Fruit fly (Drosophila melanogaster) whole organism, embryonic: ENCODE results near the gene CG16779.

Experiments
- Antp ChIP-seq: fragments of 200-800 bp; sonication (Bioruptor generic); optimal IDR thresholded peaks from 3 replicates; lab custom pipeline; 2016; ENCODE audit warnings: missing biosample characterization, missing genetic modification characterization
- Atf-2 ChIP-seq: fragments of 200-800 bp; sonication (Bioruptor generic); optimal IDR thresholded peaks from 2 replicates; lab custom pipeline; 2016; ENCODE audit warnings: missing biosample characterization, missing genetic modification characterization
- Blimp-1 ChIP-seq: fragments of 200-800 bp; sonication (Bioruptor generic); optimal IDR thresholded peaks from 3 replicates; lab custom pipeline; 2018; ENCODE audit warnings: missing biosample characterization, missing genetic modification characterization, mild to moderate bottlenecking, moderate library complexity, missing genetic modification reagents
- CG11398 ChIP-seq: fragments of 200-800 bp; sonication (Bioruptor generic); optimal IDR thresholded peaks from 2 replicates; lab custom pipeline; 2016; ENCODE audit warnings: missing biosample characterization, missing genetic modification characterization
- CG11696 ChIP-seq: fragments of 200-800 bp; sonication (Bioruptor generic); IDR thresholded peaks from 2 replicates; pipeline ENCODE4 v1.3.6; 2022; ENCODE audit warnings: missing biosample characterization, missing genetic modification characterization
- CG11723 ChIP-seq: fragments of 200-800 bp; sonication (Bioruptor generic); optimal IDR thresholded peaks from 2 replicates; lab custom pipeline; 2017; ENCODE audit warnings: missing biosample characterization, mild to moderate bottlenecking, missing genetic modification characterization
- CG12071 ChIP-seq: fragments of 200-800 bp; sonication (Bioruptor generic); optimal IDR thresholded peaks from 3 replicates; lab custom pipeline; 2018; ENCODE audit warnings: missing biosample characterization, mild to moderate bottlenecking, missing genetic modification characterization
- CG12155 ChIP-seq: fragments of 200-800 bp; sonication (Bioruptor generic); optimal IDR thresholded peaks from 3 replicates; lab custom pipeline; 2016; ENCODE audit warnings: missing biosample characterization, missing genetic modification characterization
- CG13287 ChIP-seq: fragments of 200-800 bp; sonication (Bioruptor generic); IDR thresholded peaks from 2 replicates; pipeline ENCODE4 v1.3.6; 2022; ENCODE audit warnings: missing biosample characterization, missing genetic modification characterization; ENCODE audit not compliant: partially characterized antibody
- CG15269 ChIP-seq: fragments of 200-800 bp; sonication (Bioruptor generic); optimal IDR thresholded peaks from 2 replicates; lab custom pipeline; 2018; ENCODE audit warnings: missing biosample characterization, mild to moderate bottlenecking, missing genetic modification characterization, moderate library complexity
- CG15514 ChIP-seq: fragments of 200-800 bp; sonication (Bioruptor generic); optimal IDR thresholded peaks from 3 replicates; lab custom pipeline; 2017; ENCODE audit warnings: missing biosample characterization, missing genetic modification characterization, mild to moderate bottlenecking, moderate library complexity, missing genetic modification reagents
- CG1602 ChIP-seq: fragments of 200-800 bp; sonication (Bioruptor generic); optimal IDR thresholded peaks from 3 replicates; lab custom pipeline; 2016; ENCODE audit warnings: missing biosample characterization, missing genetic modification characterization
- CG2116 ChIP-seq: fragments of 200-800 bp; sonication (Bioruptor generic); optimal IDR thresholded peaks from 3 replicates; lab custom pipeline; 2018; ENCODE audit warnings: missing biosample characterization, mild to moderate bottlenecking, missing genetic modification characterization
- CG2120 ChIP-seq: fragments of 200-800 bp; sonication (Bioruptor generic); optimal IDR thresholded peaks from 3 replicates; lab custom pipeline; 2016; ENCODE audit warnings: missing biosample characterization, missing genetic modification characterization
- CG2678 ChIP-seq: fragments of 200-800 bp; sonication (Bioruptor generic); optimal IDR thresholded peaks from 3 replicates; lab custom pipeline; 2019; ENCODE audit warnings: missing biosample characterization, mild to moderate bottlenecking, missing genetic modification characterization, moderate library complexity
- CG3281 ChIP-seq: fragments of 200-800 bp; sonication (Bioruptor generic); optimal IDR thresholded peaks from 3 replicates; lab custom pipeline; 2017; ENCODE audit warnings: missing biosample characterization, mild to moderate bottlenecking, missing genetic modification characterization
- CG4360 ChIP-seq: fragments of 200-800 bp; sonication (Bioruptor generic); IDR thresholded peaks from 2 replicates; pipeline ENCODE4 v1.3.6; 2022; ENCODE audit warnings: missing biosample characterization, missing genetic modification characterization
- CG4617 ChIP-seq: fragments of 200-800 bp; sonication (Bioruptor generic); optimal IDR thresholded peaks from 3 replicates; lab custom pipeline; 2016; ENCODE audit warnings: missing biosample characterization, missing genetic modification characterization, borderline replicate concordance
- CG6175 ChIP-seq: fragments of 200-800 bp; sonication (Bioruptor generic); IDR thresholded peaks from 3 replicates; pipeline ENCODE4 v1.3.6; 2022; ENCODE audit warnings: missing biosample characterization, missing genetic modification characterization
- CG8281 ChIP-seq: fragments of 200-800 bp; sonication (Bioruptor generic); optimal IDR thresholded peaks from 2 replicates; lab custom pipeline; 2018; ENCODE audit warnings: missing biosample characterization, mild to moderate bottlenecking, missing genetic modification characterization, moderate library complexity
- CG8478 ChIP-seq: fragments of >200 bp; optimal IDR thresholded peaks from 2 replicates; lab custom pipeline; 2018
- CG8944 ChIP-seq: fragments of 200-800 bp; sonication (Bioruptor generic); optimal IDR thresholded peaks from 3 replicates; lab custom pipeline; 2016; ENCODE audit warnings: missing biosample characterization, missing genetic modification characterization
- Chrac-16 ChIP-seq: fragments of 200-800 bp; sonication (Bioruptor generic); optimal IDR thresholded peaks from 3 replicates; lab custom pipeline; 2016; ENCODE audit warnings: missing biosample characterization, missing genetic modification characterization
- D ChIP-seq, 2 experiments: fragments of 200-800 bp in 1 of 2; fragments of >200 bp in 1 of 2; sonication (Bioruptor generic) in 1 of 2; optimal IDR thresholded peaks; 2 replicates in 1 of 2; 3 replicates in 1 of 2; lab custom pipeline; 2017; ENCODE audit warnings: mild to moderate bottlenecking in 1 of 2, missing biosample characterization in 1 of 2, missing genetic modification characterization in 1 of 2, missing genetic modification reagents in 1 of 2
- Doc3 ChIP-seq: fragments of 200-800 bp; sonication (Bioruptor generic); IDR thresholded peaks from 3 replicates; pipeline ENCODE4 v1.3.6; 2022; ENCODE audit warnings: missing biosample characterization, missing genetic modification characterization; ENCODE audit not compliant: partially characterized antibody
- Drgx ChIP-seq: fragments of 200-800 bp; sonication (Bioruptor generic); IDR thresholded peaks from 2 replicates; pipeline ENCODE4 v1.3.6; 2022; ENCODE audit warnings: missing biosample characterization, missing genetic modification characterization
- Fer1 ChIP-seq: fragments of 200-800 bp; sonication (Bioruptor generic); optimal IDR thresholded peaks from 2 replicates; lab custom pipeline; 2017; ENCODE audit warnings: missing biosample characterization, mild to moderate bottlenecking, missing genetic modification characterization
- Hr78 ChIP-seq, 2 experiments: fragments of 200-800 bp in 1 of 2; fragments of >200 bp in 1 of 2; sonication (Bioruptor generic) in 1 of 2; optimal IDR thresholded peaks; 2 replicates each; lab custom pipeline; 2017 to 2019; ENCODE audit warnings: missing biosample characterization in 2 of 2, missing genetic modification characterization in 2 of 2, mild to moderate bottlenecking in 1 of 2, moderate library complexity in 1 of 2
- NfI ChIP-seq: fragments of 200-800 bp; sonication (Bioruptor generic); optimal IDR thresholded peaks from 3 replicates; lab custom pipeline; 2018; ENCODE audit warnings: missing biosample characterization, mild to moderate bottlenecking, missing genetic modification characterization, moderate library complexity
- Optix ChIP-seq: fragments of 200-800 bp; sonication (Bioruptor generic); IDR thresholded peaks from 3 replicates; pipeline ENCODE4 v1.3.6; 2022; ENCODE audit warnings: missing biosample characterization, missing genetic modification characterization
- Side ChIP-seq: fragments of 200-800 bp; sonication (Bioruptor generic); optimal IDR thresholded peaks from 2 replicates; lab custom pipeline; 2016; ENCODE audit warnings: missing biosample characterization, missing genetic modification characterization
- Six4 ChIP-seq: fragments of 200-800 bp; sonication (Bioruptor generic); optimal IDR thresholded peaks from 2 replicates; lab custom pipeline; 2016; ENCODE audit warnings: missing biosample characterization, missing genetic modification characterization
- ash1 ChIP-seq: fragments of 200-800 bp; sonication (Bioruptor generic); optimal IDR thresholded peaks from 2 replicates; lab custom pipeline; 2018; ENCODE audit warnings: missing biosample characterization, mild to moderate bottlenecking, missing genetic modification characterization
- cato ChIP-seq: fragments of 200-800 bp; sonication (Bioruptor generic); optimal IDR thresholded peaks from 2 replicates; lab custom pipeline; 2016; ENCODE audit warnings: missing biosample characterization, missing genetic modification characterization, borderline replicate concordance
- chif ChIP-seq, 2 experiments: fragments of 200-800 bp; sonication (Bioruptor generic); optimal IDR thresholded peaks; 3 replicates each; lab custom pipeline; 2016; ENCODE audit warnings: missing biosample characterization in 2 of 2, missing genetic modification characterization in 2 of 2
- crol ChIP-seq: fragments of 200-800 bp; sonication (Bioruptor generic); IDR thresholded peaks from 2 replicates; pipeline ENCODE4 v1.3.6; 2022; ENCODE audit warnings: missing biosample characterization, missing genetic modification characterization
- dmrt99B ChIP-seq: fragments of 200-800 bp; sonication (Bioruptor generic); optimal IDR thresholded peaks from 2 replicates; lab custom pipeline; 2018; ENCODE audit warnings: missing biosample characterization, mild to moderate bottlenecking, missing genetic modification characterization, moderate library complexity
- eve ChIP-seq, 2 experiments: fragments of >200 bp; optimal IDR thresholded peaks; 2 replicates each; lab custom pipeline; 2017; ENCODE audit warnings: missing biosample characterization in 2 of 2, missing genetic modification characterization in 2 of 2
- fru ChIP-seq: fragments of >200 bp; optimal IDR thresholded peaks from 2 replicates; lab custom pipeline; 2017
- ftz-f1 ChIP-seq: fragments of 200-800 bp; sonication (Bioruptor generic); optimal IDR thresholded peaks from 2 replicates; lab custom pipeline; 2016; ENCODE audit warnings: missing biosample characterization, missing genetic modification characterization
- klu ChIP-seq: fragments of 200-800 bp; sonication (Bioruptor generic); IDR thresholded peaks from 2 replicates; pipeline ENCODE4 v1.3.6; 2022; ENCODE audit warnings: missing biosample characterization, missing genetic modification characterization
- lbe ChIP-seq: fragments of 200-800 bp; sonication (Bioruptor generic); optimal IDR thresholded peaks from 2 replicates; lab custom pipeline; 2016; ENCODE audit warnings: missing biosample characterization, mild to moderate bottlenecking, missing genetic modification characterization
- lola ChIP-seq, 3 experiments: fragments of >200 bp in 2 of 3; fragments of 200-800 bp in 1 of 3; sonication (Bioruptor generic) in 1 of 3; optimal IDR thresholded peaks; 2 replicates each; lab custom pipeline; 2017 to 2019; ENCODE audit warnings: missing biosample characterization in 3 of 3, missing genetic modification characterization in 3 of 3, mild to moderate bottlenecking in 1 of 3, moderate library complexity in 1 of 3
- oc ChIP-seq: fragments of 200-800 bp; sonication (Bioruptor generic); optimal IDR thresholded peaks from 2 replicates; lab custom pipeline; 2018; ENCODE audit warnings: missing biosample characterization, mild to moderate bottlenecking, missing genetic modification characterization, moderate library complexity
- pros ChIP-seq: fragments of 200-800 bp; sonication (Bioruptor generic); optimal IDR thresholded peaks from 3 replicates; lab custom pipeline; 2019; ENCODE audit warnings: missing biosample characterization, mild to moderate bottlenecking, missing genetic modification characterization, moderate library complexity
- salm ChIP-seq: fragments of 200-800 bp; sonication (Bioruptor generic); optimal IDR thresholded peaks from 2 replicates; lab custom pipeline; 2018; ENCODE audit warnings: missing biosample characterization, mild to moderate bottlenecking, missing genetic modification characterization
- sqz ChIP-seq: fragments of 200-800 bp; sonication (Bioruptor generic); optimal IDR thresholded peaks from 3 replicates; lab custom pipeline; 2018; ENCODE audit warnings: missing biosample characterization, mild to moderate bottlenecking, missing genetic modification characterization
- tup ChIP-seq: fragments of 200-800 bp; sonication (Bioruptor generic); optimal IDR thresholded peaks from 2 replicates; lab custom pipeline; 2016; ENCODE audit warnings: missing biosample characterization, mild to moderate bottlenecking, missing genetic modification characterization, moderate library complexity
- unc-4 ChIP-seq: fragments of 200-800 bp; sonication (Bioruptor generic); IDR thresholded peaks from 2 replicates; pipeline ENCODE4 v1.3.6; 2022; ENCODE audit warnings: missing biosample characterization, missing genetic modification characterization; ENCODE audit not compliant: partially characterized antibody
- zfh1 ChIP-seq: fragments of 200-800 bp; sonication (Bioruptor generic); IDR thresholded peaks from 3 replicates; pipeline ENCODE4 v1.3.6; 2022; ENCODE audit warnings: missing biosample characterization, missing genetic modification characterization

Gene CG16779

DNA sequence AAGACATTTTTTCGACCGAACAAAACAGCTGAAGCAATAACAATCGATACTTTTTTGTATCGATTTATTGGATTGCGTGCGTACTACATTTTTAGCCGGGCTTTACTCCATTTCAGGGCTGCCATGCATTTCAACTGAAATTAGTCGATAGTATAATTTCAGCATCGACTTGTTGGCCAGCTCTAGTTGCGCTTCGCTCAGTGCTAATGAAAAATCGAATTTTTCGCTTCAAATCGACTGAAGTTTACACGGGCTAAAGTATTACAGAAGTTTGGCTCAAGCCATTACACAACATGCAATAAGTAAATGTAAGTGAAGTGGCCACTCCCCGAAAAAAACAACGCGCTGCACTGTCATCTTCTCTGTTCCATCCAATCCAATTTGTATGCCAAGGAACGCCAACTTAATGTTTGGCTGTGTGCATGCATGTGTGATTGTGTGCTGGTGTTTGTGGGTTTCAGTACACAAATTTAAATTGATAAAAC lies 22.4 kb upstream of the CG16779 start, which contains the start of the genes mRpL47, CG8176 and Kdm3 (continued):
- TF ChIP-seq ftz-f1 (GFP tag; lab: Kevin White, UChicago) (peak; percentile 26), eve (GFP tag; optimal IDR thresholded peaks at IDR 0.05; lab: Kevin White, UChicago) (no peak), CG1602 (GFP tag; lab: Kevin White, UChicago) (peak; percentile 38), dmrt99B (tag; lab: Kevin White, UChicago) (no peak), Doc3 (GFP tag; lab: Robert Waterston, UW) (no peak), CG11398 (GFP tag; lab: Kevin White, UChicago) (peak; percentile 38), CG2120 (GFP tag; lab: Kevin White, UChicago) (peak; percentile 89), CG15514 (GFP tag; lab: Kevin White, UChicago) (peak; percentile 89), salm (no peak), lbe (no peak), CG11696 (GFP tag; lab: Robert Waterston, UW) (no peak), CG11723 (no peak), klu (GFP tag; lab: Robert Waterston, UW) (no peak), CG4360 (GFP tag; lab: Robert Waterston, UW) (no peak), pros (no peak), fru (no peak), CG12071 (no peak), Atf-2 (GFP tag; lab: Kevin White, UChicago) (peak; percentile 61), Side (GFP tag; lab: Kevin White, UChicago) (peak; percentile 74), Six4 (GFP tag; lab: Kevin White, UChicago) (no peak), D (optimal IDR thresholded peaks at IDR 0.05; lab: Kevin White, UChicago) (no peak), D (GFP tag; optimal IDR thresholded peaks at IDR 0.05; lab: Kevin White, UChicago) (no peak), CG6175 (GFP tag; lab: Robert Waterston, UW) (no peak), CG2678 (peak; percentile 43), unc-4 (GFP tag; lab: Robert Waterston, UW) (no peak), zfh1 (GFP tag; lab: Robert Waterston, UW) (no peak), CG12155 (peak; percentile 70), Chrac-16 (peak; percentile 36), lola (GFP tag; optimal IDR thresholded peaks at IDR 0.05; lab: Kevin White, UChicago) (peak in 1 of 3 experiments; percentile 19), chif (GFP tag; optimal IDR thresholded peaks at IDR 0.05; lab: Kevin White, UChicago) (peak; percentile 53 to 60), CG3281 (GFP tag; lab: Kevin White, UChicago) (peak; percentile 42), CG2116 (GFP tag; lab: Kevin White, UChicago) (peak; percentile 93), Antp (GFP tag; lab: Kevin White, UChicago) (peak; percentile 83), ash1 (GFP tag; lab: Kevin White, UChicago) (no peak), crol (GFP tag; lab: Robert Waterston, UW) (no peak), tup (GFP tag; lab: Kevin White, UChicago) (no peak), Hr78 (GFP tag; optimal IDR thresholded peaks at IDR 0.05; lab: Kevin White, UChicago) (no peak), CG8478 (lab: Kevin White, UChicago) (peak; percentile 54), Blimp-1 (no peak), Optix (GFP tag; lab: Robert Waterston, UW) (no peak), Drgx (GFP tag; lab: Robert Waterston, UW) (no peak), CG8944 (GFP tag; lab: Kevin White, UChicago) (peak; percentile 68), CG13287 (GFP tag; lab: Robert Waterston, UW) (no peak), CG4617 (GFP tag; lab: Kevin White, UChicago) (peak; percentile 97), oc (tag; lab: Kevin White, UChicago) (no peak), CG15269 (tag; lab: Kevin White, UChicago) (no peak), Fer1 (GFP tag; lab: Kevin White, UChicago) (peak; percentile 51), CG8281 (tag; lab: Kevin White, UChicago) (no peak), cato (GFP tag; lab: Kevin White, UChicago) (no peak), NfI (GFP tag; lab: Kevin White, UChicago) (peak; percentile 61), sqz (GFP tag; lab: Kevin White, UChicago) (peak; percentile 51)
